Worm (Caenorhabditis elegans): Measurements from ENCODE around the gene F17E9.18.

DNA sequence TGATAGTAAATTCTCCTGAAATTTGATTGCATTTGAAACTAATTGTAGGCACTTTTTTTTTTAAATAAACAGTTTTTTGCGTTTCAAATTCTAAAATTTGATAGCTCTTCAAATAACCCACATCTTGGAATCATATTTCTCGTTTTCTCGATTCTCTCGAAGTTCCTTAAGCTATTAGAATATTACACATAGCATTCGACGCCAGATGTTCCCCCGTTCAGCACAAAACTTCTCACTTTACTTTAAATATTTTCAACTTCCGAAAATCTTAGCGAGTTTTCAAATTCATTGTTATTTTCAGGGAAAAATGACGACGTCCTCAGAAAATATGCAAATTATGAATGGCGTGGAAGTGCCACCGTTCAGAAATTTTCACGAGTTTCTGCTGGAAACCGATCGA lies 32.7 kb upstream of the F17E9.18 start, which contains the start of gene praf-3:
- TF ChIP-seq rcor-1 (GFP tag; IDR thresholded peaks at IDR 0.05): no peak
- TF ChIP-seq atf-7 (tag; optimal IDR thresholded peaks at IDR 0.05): no peak

Data from whole organism, young adult.